Worm (Caenorhabditis elegans): ENCODE results near the gene gcy-34.

- TF ChIP-seq crh-2 (tag; optimal IDR thresholded peaks at IDR 0.05) (no peak), lin-11 (tag; optimal IDR thresholded peaks at IDR 0.05) (no peak)
Measured at ce11 chrV:13417513-13417912, 31.8 kb upstream of the gcy-34 start, which contains the start of gene F53F1.6.

All from whole organism, L2 larva.